Worm (Caenorhabditis elegans) whole organism, L2 larva: ENCODE data around the gene F38B6.4.

Experiments
- egl-27 ChIP-seq: sonication (generic microtip); optimal IDR thresholded peaks from 3 replicates; lab custom pipeline; 2017; ENCODE audit warnings: missing biosample characterization, missing genetic modification reagents, missing genetic modification characterization
- lin-11 ChIP-seq: fragments of 150-350 bp; sonication (generic microtip); optimal IDR thresholded peaks from 2 replicates; lab custom pipeline; 2014; ENCODE audit warnings: missing biosample characterization, missing genetic modification characterization, inconsistent platforms, mixed read lengths
- nhr-237 ChIP-seq: fragments of 150-350 bp; optimal IDR thresholded peaks from 2 replicates; lab custom pipeline; 2014; ENCODE audit warnings: missing biosample characterization, missing genetic modification characterization
- peb-1 ChIP-seq: fragments of 150-350 bp; optimal IDR thresholded peaks from 2 replicates; lab custom pipeline; 2014; ENCODE audit warnings: missing biosample characterization, missing genetic modification characterization
- ztf-4 ChIP-seq: fragments of 150-350 bp; optimal IDR thresholded peaks from 2 replicates; lab custom pipeline; 2014; ENCODE audit warnings: missing biosample characterization, missing genetic modification characterization

DNA sequence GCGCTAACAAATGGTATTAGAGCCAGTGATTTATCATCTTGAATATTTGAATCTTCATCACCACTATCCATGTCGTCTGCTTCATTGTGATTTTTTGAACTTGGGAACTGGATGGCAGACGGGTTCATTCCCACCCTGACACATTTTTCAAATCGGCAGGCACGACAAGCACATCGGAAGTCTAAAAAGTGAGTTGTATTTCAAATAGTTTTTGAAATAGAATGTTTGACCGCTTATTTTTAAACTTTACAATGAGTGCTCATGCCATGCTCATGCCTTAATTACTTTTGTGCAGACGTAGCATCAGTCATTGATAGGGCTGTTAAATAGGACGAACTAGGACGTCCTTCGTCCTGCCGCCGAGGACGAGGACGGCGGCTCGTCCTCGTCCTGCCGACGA is 36.7 kb upstream of the F38B6.4 start:
- TF ChIP-seq egl-27 (tag; lab: Kevin White, UChicago) (no peak), nhr-237 (tag; lab: Kevin White, UChicago) (no peak), peb-1 (tag; lab: Kevin White, UChicago) (no peak), lin-11 (tag; lab: Kevin White, UChicago) (no peak), ztf-4 (tag; lab: Kevin White, UChicago) (no peak)
